Worm (Caenorhabditis elegans): ENCODE measurements around the gene gur-5.

DNA sequence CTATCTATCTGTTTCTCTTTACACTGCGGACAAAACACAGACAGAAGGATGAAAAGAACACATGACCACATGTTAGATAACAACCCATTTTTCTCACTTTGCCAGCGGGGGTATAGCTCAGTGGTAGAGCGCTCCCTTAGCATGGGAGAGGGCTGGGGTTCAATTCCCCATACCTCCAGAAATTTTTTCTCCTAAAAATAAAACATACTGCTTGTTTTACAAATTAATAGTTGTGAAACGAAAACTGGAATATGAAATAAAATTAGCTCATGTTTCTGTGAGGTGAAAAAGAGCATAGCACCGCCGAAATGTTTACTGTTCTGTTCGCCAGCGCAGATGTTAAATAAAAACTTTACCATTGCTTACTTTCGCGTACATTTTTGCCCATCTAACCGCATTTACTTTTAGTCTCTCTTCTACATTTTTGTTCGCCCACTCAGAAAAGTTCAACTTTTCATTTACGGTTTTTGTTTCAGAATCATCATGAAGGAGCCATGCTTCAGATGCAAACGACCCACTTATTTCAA lies 7.2 kb downstream of the gur-5 start, which contains the start of gene ZK622.4:
- no peak for TF ChIP-seq unc-39 (tag; optimal IDR thresholded peaks at IDR 0.05)
- TF ChIP-seq ZK546.5 (tag; optimal IDR thresholded peaks at IDR 0.05): no peak
